Fruit fly (Drosophila melanogaster) whole organism, embryonic: Measurements from ENCODE around the gene nAChRalpha6.

ENCODE experiments used
- Aef1 ChIP-seq: fragments of 200-800 bp; sonication (Bioruptor generic); IDR thresholded peaks from 3 replicates; pipeline ENCODE4 v1.3.6; 2022; ENCODE audit warnings: missing biosample characterization, missing genetic modification characterization
- BtbVII ChIP-seq: fragments of 200-800 bp; sonication (Bioruptor generic); optimal IDR thresholded peaks from 3 replicates; lab custom pipeline; 2017; ENCODE audit warnings: missing biosample characterization, mild to moderate bottlenecking, missing genetic modification characterization
- CG11560 ChIP-seq: fragments of 200-800 bp; sonication (Bioruptor generic); IDR thresholded peaks from 3 replicates; pipeline ENCODE4 v1.3.6; 2022; ENCODE audit warnings: missing biosample characterization, missing genetic modification characterization
- CG15269 ChIP-seq: fragments of 200-800 bp; sonication (Bioruptor generic); optimal IDR thresholded peaks from 2 replicates; lab custom pipeline; 2018; ENCODE audit warnings: missing biosample characterization, mild to moderate bottlenecking, missing genetic modification characterization, moderate library complexity
- CG1529 ChIP-seq: fragments of 200-800 bp; sonication (Bioruptor generic); optimal IDR thresholded peaks from 3 replicates; lab custom pipeline; 2018; ENCODE audit warnings: missing biosample characterization, missing genetic modification characterization
- CG15514 ChIP-seq: fragments of 200-800 bp; sonication (Bioruptor generic); optimal IDR thresholded peaks from 3 replicates; lab custom pipeline; 2017; ENCODE audit warnings: missing biosample characterization, missing genetic modification characterization, mild to moderate bottlenecking, moderate library complexity, missing genetic modification reagents
- CG1792 ChIP-seq: fragments of 200-800 bp; sonication (Bioruptor generic); optimal IDR thresholded peaks from 2 replicates; lab custom pipeline; 2016; ENCODE audit warnings: missing biosample characterization, missing genetic modification characterization
- CG18262 ChIP-seq: fragments of 200-800 bp; optimal IDR thresholded peaks from 3 replicates; lab custom pipeline; 2019; ENCODE audit warnings: missing biosample characterization, mild to moderate bottlenecking, missing genetic modification characterization, moderate library complexity
- CG18599 ChIP-seq: fragments of 200-800 bp; sonication (Bioruptor generic); optimal IDR thresholded peaks from 3 replicates; lab custom pipeline; 2017; ENCODE audit warnings: missing biosample characterization, missing genetic modification characterization, mild to moderate bottlenecking, moderate library complexity, missing genetic modification reagents
- CG2120 ChIP-seq: fragments of 200-800 bp; sonication (Bioruptor generic); optimal IDR thresholded peaks from 3 replicates; lab custom pipeline; 2016; ENCODE audit warnings: missing biosample characterization, missing genetic modification characterization
- CG30431 ChIP-seq: fragments of 200-800 bp; sonication (Bioruptor generic); optimal IDR thresholded peaks from 2 replicates; lab custom pipeline; 2017; ENCODE audit warnings: missing biosample characterization, missing genetic modification characterization
- CG3163 ChIP-seq: fragments of 200-800 bp; sonication (Bioruptor generic); optimal IDR thresholded peaks from 3 replicates; lab custom pipeline; 2016; ENCODE audit warnings: missing biosample characterization, missing genetic modification characterization
- CG32772 ChIP-seq: fragments of 200-800 bp; sonication (Bioruptor generic); IDR thresholded peaks from 2 replicates; pipeline ENCODE4 v1.3.6; 2022; ENCODE audit warnings: missing biosample characterization, missing genetic modification characterization
- CG4707 ChIP-seq: fragments of 200-800 bp; sonication (Bioruptor generic); optimal IDR thresholded peaks from 2 replicates; lab custom pipeline; 2018; ENCODE audit warnings: missing biosample characterization, mild to moderate bottlenecking, missing genetic modification characterization, moderate library complexity
- CG5245 ChIP-seq: fragments of 200-800 bp; sonication (Bioruptor generic); optimal IDR thresholded peaks from 3 replicates; lab custom pipeline; 2016; ENCODE audit warnings: missing biosample characterization, missing genetic modification characterization
- CG7987 ChIP-seq: fragments of 200-800 bp; sonication (Bioruptor generic); optimal IDR thresholded peaks from 2 replicates; lab custom pipeline; 2018; ENCODE audit warnings: missing biosample characterization, mild to moderate bottlenecking, missing genetic modification characterization, moderate library complexity
- CG9215 ChIP-seq: fragments of 200-800 bp; sonication (Bioruptor generic); IDR thresholded peaks from 2 replicates; pipeline ENCODE4 v1.3.6; 2022; ENCODE audit warnings: missing biosample characterization, missing genetic modification characterization
- Chrac-16 ChIP-seq: fragments of 200-800 bp; sonication (Bioruptor generic); optimal IDR thresholded peaks from 3 replicates; lab custom pipeline; 2016; ENCODE audit warnings: missing biosample characterization, missing genetic modification characterization
- CrebB ChIP-seq: fragments of 200-800 bp; sonication (Bioruptor generic); optimal IDR thresholded peaks from 3 replicates; lab custom pipeline; 2018; ENCODE audit warnings: missing biosample characterization, mild to moderate bottlenecking, missing genetic modification characterization
- D ChIP-seq, 2 experiments: fragments of 200-800 bp in 1 of 2; fragments of >200 bp in 1 of 2; sonication (Bioruptor generic) in 1 of 2; optimal IDR thresholded peaks; 2 replicates in 1 of 2; 3 replicates in 1 of 2; lab custom pipeline; 2017; ENCODE audit warnings: mild to moderate bottlenecking in 1 of 2, missing biosample characterization in 1 of 2, missing genetic modification characterization in 1 of 2, missing genetic modification reagents in 1 of 2
- Dek ChIP-seq: fragments of 200-800 bp; sonication (Bioruptor generic); optimal IDR thresholded peaks from 3 replicates; lab custom pipeline; 2019; ENCODE audit warnings: missing biosample characterization, mild to moderate bottlenecking, missing genetic modification characterization, moderate library complexity
- Dfd ChIP-seq, 2 experiments: fragments of >200 bp; optimal IDR thresholded peaks; 2 replicates each; lab custom pipeline; 2017; ENCODE audit warnings: missing biosample characterization in 2 of 2, missing genetic modification characterization in 2 of 2
- E2f2 ChIP-seq: fragments of 200-800 bp; sonication (Bioruptor generic); IDR thresholded peaks from 2 replicates; pipeline ENCODE4 v1.3.6; 2022; ENCODE audit warnings: missing biosample characterization, missing genetic modification characterization
- ERR ChIP-seq: fragments of 200-800 bp; sonication (Bioruptor generic); optimal IDR thresholded peaks from 2 replicates; lab custom pipeline; 2016; ENCODE audit warnings: missing biosample characterization, missing genetic modification characterization
- Ets97D ChIP-seq: fragments of 200-800 bp; sonication (Bioruptor generic); optimal IDR thresholded peaks from 3 replicates; lab custom pipeline; 2016; ENCODE audit warnings: missing biosample characterization, missing genetic modification characterization
- Fer1 ChIP-seq: fragments of 200-800 bp; sonication (Bioruptor generic); optimal IDR thresholded peaks from 2 replicates; lab custom pipeline; 2017; ENCODE audit warnings: missing biosample characterization, mild to moderate bottlenecking, missing genetic modification characterization
- NFAT ChIP-seq: fragments of 200-800 bp; sonication (Bioruptor generic); IDR thresholded peaks from 2 replicates; pipeline ENCODE4 v1.3.6; 2022; ENCODE audit warnings: missing biosample characterization, missing genetic modification characterization
- Sin3A ChIP-seq: fragments of >200 bp; optimal IDR thresholded peaks from 2 replicates; lab custom pipeline; 2018
- Trl ChIP-seq, 3 experiments: fragments of >200 bp in 2 of 3; fragments of 200-800 bp in 1 of 3; sonication (Bioruptor generic) in 1 of 3; optimal IDR thresholded peaks; 2 replicates in 1 of 3; 3 replicates in 2 of 3; lab custom pipeline; 2016 to 2017; ENCODE audit warnings: missing biosample characterization in 1 of 3, missing genetic modification characterization in 1 of 3
- ase ChIP-seq: fragments of 200-800 bp; sonication (Bioruptor generic); IDR thresholded peaks from 3 replicates; pipeline ENCODE4 v1.3.6; 2022; ENCODE audit warnings: missing biosample characterization, missing genetic modification characterization
- br ChIP-seq: fragments of >200 bp; optimal IDR thresholded peaks from 2 replicates; lab custom pipeline; 2017
- cwo ChIP-seq: fragments of 200-800 bp; sonication (Bioruptor generic); optimal IDR thresholded peaks from 3 replicates; lab custom pipeline; 2017; ENCODE audit warnings: missing biosample characterization, missing genetic modification characterization, mild to moderate bottlenecking, moderate library complexity, missing genetic modification reagents
- disco-r ChIP-seq: fragments of 200-800 bp; sonication (Bioruptor generic); optimal IDR thresholded peaks from 2 replicates; lab custom pipeline; 2016; ENCODE audit warnings: missing biosample characterization, missing genetic modification characterization
- ham ChIP-seq: fragments of 200-800 bp; sonication (Bioruptor generic); IDR thresholded peaks from 2 replicates; pipeline ENCODE4 v1.3.6; 2022; ENCODE audit warnings: missing biosample characterization, missing genetic modification characterization
- jing ChIP-seq: fragments of 200-800 bp; sonication (Bioruptor generic); optimal IDR thresholded peaks from 2 replicates; lab custom pipeline; 2018; ENCODE audit warnings: missing biosample characterization, mild to moderate bottlenecking, missing genetic modification characterization
- knrl ChIP-seq: fragments of 200-800 bp; sonication (Bioruptor generic); IDR thresholded peaks from 3 replicates; pipeline ENCODE4 v1.3.6; 2022; ENCODE audit warnings: missing biosample characterization, missing genetic modification characterization; ENCODE audit not compliant: partially characterized antibody
- phol ChIP-seq: fragments of 200-800 bp; sonication (Bioruptor generic); optimal IDR thresholded peaks from 3 replicates; lab custom pipeline; 2018; ENCODE audit warnings: missing biosample characterization, mild to moderate bottlenecking, missing genetic modification characterization, moderate library complexity
- stwl ChIP-seq: fragments of 200-800 bp; sonication (Bioruptor generic); optimal IDR thresholded peaks from 3 replicates; lab custom pipeline; 2018; ENCODE audit warnings: missing biosample characterization, mild to moderate bottlenecking, missing genetic modification characterization, moderate library complexity
- tgo ChIP-seq: fragments of 200-800 bp; sonication (Bioruptor generic); IDR thresholded peaks from 3 replicates; pipeline ENCODE4 v1.3.6; 2022; ENCODE audit warnings: missing biosample characterization, missing genetic modification characterization
- tio ChIP-seq: fragments of 200-800 bp; sonication (Bioruptor generic); optimal IDR thresholded peaks from 2 replicates; lab custom pipeline; 2017; ENCODE audit warnings: missing biosample characterization, missing genetic modification characterization, inconsistent platforms
- vnd ChIP-seq: fragments of 200-800 bp; sonication (Bioruptor generic); IDR thresholded peaks from 3 replicates; pipeline ENCODE4 v1.3.6; 2022; ENCODE audit warnings: missing biosample characterization, missing genetic modification characterization; ENCODE audit not compliant: partially characterized antibody
- z ChIP-seq: fragments of 200-800 bp; sonication (Bioruptor generic); IDR thresholded peaks from 3 replicates; pipeline ENCODE4 v1.3.6; 2022; ENCODE audit warnings: missing biosample characterization, missing genetic modification characterization

The nAChRalpha6 gene

DNA sequence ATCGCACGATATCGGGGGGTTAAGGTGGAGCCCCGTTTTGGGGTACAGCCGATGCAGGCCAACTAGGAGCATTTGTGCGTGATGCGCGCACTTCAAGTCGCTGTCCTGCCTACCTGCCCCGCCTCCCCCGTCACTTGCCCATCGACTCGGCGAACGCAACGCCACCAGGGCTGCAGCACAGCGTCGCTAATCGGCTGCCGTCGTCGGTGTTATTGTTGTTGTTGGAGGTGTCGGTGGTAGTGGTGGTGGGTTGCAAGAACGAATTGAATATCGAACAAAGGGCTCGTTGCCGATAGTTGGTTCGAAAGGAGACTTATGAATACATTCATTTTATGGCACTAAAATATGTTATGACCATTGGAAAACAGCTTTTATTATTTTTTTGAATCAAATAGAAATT lies 127.2 kb downstream of the nAChRalpha6 start (continued):
- TF ChIP-seq disco-r (GFP tag; lab: Kevin White, UChicago) (no peak), D (optimal IDR thresholded peaks at IDR 0.05; lab: Kevin White, UChicago) (no peak), D (GFP tag; optimal IDR thresholded peaks at IDR 0.05; lab: Kevin White, UChicago) (no peak), Aef1 (GFP tag; lab: Robert Waterston, UW) (peak; percentile 93), Dfd (GFP tag; optimal IDR thresholded peaks at IDR 0.05; lab: Kevin White, UChicago) (no peak), Dek (tag; lab: Kevin White, UChicago) (peak; percentile 54), CG2120 (peak; percentile 78), NFAT (GFP tag; lab: Robert Waterston, UW) (peak; percentile 86), BtbVII (GFP tag; lab: Kevin White, UChicago) (no peak), z (GFP tag; lab: Robert Waterston, UW) (no peak), CG32772 (GFP tag; lab: Robert Waterston, UW) (0 out of 2 replicates have a peak, but pooled peaks have one; percentile 41), CG3163 (peak; percentile 27), stwl (tag; lab: Kevin White, UChicago) (peak; percentile 83), ham (peak; percentile 9; the same call in 1 of the 2 replicates), CG7987 (GFP tag; lab: Kevin White, UChicago) (peak; percentile 60), CG11560 (tag; lab: Robert Waterston, UW) (peak; percentile 71; the same call in 2 of the 3 replicates), br (lab: Kevin White, UChicago) (no peak), jing (no peak), CG15269 (tag; lab: Kevin White, UChicago) (peak; percentile 47), Chrac-16 (GFP tag; lab: Kevin White, UChicago) (peak; percentile 46), ase (GFP tag; lab: Robert Waterston, UW) (peak; percentile 64; the same call in 2 of the 3 replicates), CrebB (no peak), tio (no peak), CG18599 (peak; percentile 58), CG18262 (tag; lab: Kevin White, UChicago) (peak; percentile 42), CG9215 (GFP tag; lab: Robert Waterston, UW) (peak; percentile 57; the same call in 1 of the 2 replicates), Fer1 (peak; percentile 23), CG1529 (GFP tag; lab: Kevin White, UChicago) (no peak), phol (tag; lab: Kevin White, UChicago) (peak; percentile 40), CG15514 (GFP tag; lab: Kevin White, UChicago) (peak; percentile 97), Ets97D (peak; percentile 53), ERR (GFP tag; lab: Kevin White, UChicago) (peak; percentile 13), tgo (peak; percentile 48; the same call in 2 of the 3 replicates), CG4707 (GFP tag; lab: Kevin White, UChicago) (no peak), CG5245 (no peak), knrl (GFP tag; lab: Robert Waterston, UW) (peak; percentile 92), CG1792 (no peak), CG30431 (GFP tag; lab: Kevin White, UChicago) (no peak), vnd (GFP tag; lab: Robert Waterston, UW) (peak; percentile 92), Trl (optimal IDR thresholded peaks at IDR 0.05; lab: Kevin White, UChicago) (peak in 1 of 2 experiments; percentile 18), Trl (GFP tag; optimal IDR thresholded peaks at IDR 0.05; lab: Kevin White, UChicago) (peak; percentile 64), Sin3A (lab: Kevin White, UChicago) (no peak), cwo (no peak), E2f2 (GFP tag; lab: Robert Waterston, UW) (no peak; the same call in none of the 2 replicates)
- TF ChIP-seq, all 482 proteins: peak for 301
